Fruit fly (Drosophila melanogaster) whole organism: ENCODE results near the gene CG13114.

Source experiments
- pan ChIP-seq: fragments of >200 bp; optimal IDR thresholded peaks from 2 replicates; lab custom pipeline; 2017
- psq ChIP-seq: fragments of >200 bp; optimal IDR thresholded peaks from 2 replicates; lab custom pipeline; 2017
- usp ChIP-seq: fragments of >200 bp; optimal IDR thresholded peaks from 2 replicates; lab custom pipeline; 2017; ENCODE audit warnings: missing biosample characterization, missing genetic modification characterization, mixed read lengths

DNA sequence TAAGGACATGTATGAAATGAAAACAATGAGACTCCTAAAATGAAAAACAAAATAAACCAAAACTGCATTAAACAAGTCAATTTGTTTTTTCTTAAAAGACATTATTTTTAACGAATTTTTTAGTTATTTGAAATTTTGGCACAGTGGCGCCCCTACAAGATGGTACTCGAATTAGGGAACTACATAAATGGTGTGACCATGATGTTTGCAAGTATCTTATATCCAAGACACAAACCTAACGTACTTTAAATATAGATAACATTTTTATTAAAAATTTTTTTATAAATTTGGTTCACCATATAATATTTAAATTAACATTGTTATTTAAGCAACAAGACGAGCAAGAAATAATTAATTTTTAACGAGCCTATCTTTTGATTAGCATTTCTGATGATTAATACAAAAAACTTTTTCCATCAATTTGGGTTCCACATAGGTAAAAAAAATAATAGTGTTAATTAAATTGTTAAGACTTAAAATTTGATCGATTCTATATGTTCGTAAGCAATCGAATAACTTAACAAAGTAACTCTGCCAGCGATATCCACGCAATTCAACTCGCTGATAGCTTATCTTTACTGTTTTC, 5.5 kb upstream of the CG13114 start, which contains the start of gene CG17855:
- TF ChIP-seq pan (lab: Kevin White, UChicago) = no peak
- no peak for TF ChIP-seq psq
- TF ChIP-seq usp (GFP tag; lab: Kevin White, UChicago) = no peak
